Worm (Caenorhabditis elegans) whole organism, L3 larva: ENCODE data around the gene ttbk-6.

ENCODE experiments used
- daf-12 ChIP-seq: fragments of 150-350 bp; optimal IDR thresholded peaks from 2 replicates; lab custom pipeline; 2014; ENCODE audit warnings: missing biosample characterization, missing genetic modification reagents, missing genetic modification characterization
- egl-27 ChIP-seq: sonication (generic microtip); optimal IDR thresholded peaks from 4 replicates; lab custom pipeline; 2017; ENCODE audit warnings: missing biosample characterization, missing genetic modification reagents, missing genetic modification characterization
- fkh-10 ChIP-seq: sonication (generic microtip); optimal IDR thresholded peaks from 2 replicates; lab custom pipeline; 2017; ENCODE audit warnings: missing biosample characterization, missing genetic modification reagents, missing genetic modification characterization
- pqm-1 ChIP-seq: fragments of 150-350 bp; optimal IDR thresholded peaks from 2 replicates; lab custom pipeline; 2017; ENCODE audit warnings: missing biosample characterization, missing genetic modification characterization, inconsistent platforms
- unc-39 ChIP-seq: sonication (generic microtip); optimal IDR thresholded peaks from 4 replicates; lab custom pipeline; 2017; ENCODE audit warnings: missing biosample characterization, missing genetic modification characterization

DNA sequence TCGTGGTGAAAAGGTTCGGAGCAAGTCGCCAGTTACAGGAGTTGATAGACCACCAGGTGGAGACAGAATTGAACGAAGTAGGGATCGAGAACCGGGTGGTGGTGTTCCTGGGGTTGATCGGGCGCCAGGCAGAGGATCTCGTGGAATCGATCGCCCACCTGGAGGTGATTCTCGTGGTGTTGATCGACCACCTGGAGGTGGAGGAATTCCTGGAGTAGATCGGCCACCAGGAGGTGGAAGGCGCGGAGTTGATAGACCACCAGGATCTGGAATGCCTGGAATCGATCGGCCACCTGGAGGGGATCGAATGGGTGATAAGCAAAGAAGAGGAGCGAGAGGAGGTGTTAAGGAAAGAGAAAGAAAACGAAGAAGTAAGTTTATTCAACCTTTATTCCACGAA, 31.0 kb downstream of the ttbk-6 start:
- no peak for TF ChIP-seq fkh-10 (GFP tag; lab: Kevin White, UChicago)
- no peak for TF ChIP-seq daf-12 (tag; lab: Kevin White, UChicago)
- TF ChIP-seq pqm-1 (tag; lab: Kevin White, UChicago), result no peak
- no peak for TF ChIP-seq egl-27
- TF ChIP-seq unc-39, result no peak
